Fruit fly (Drosophila melanogaster) whole organism, embryonic: ENCODE results near the gene nerfin-2.

ENCODE experiments used
- ATbp ChIP-seq: fragments of 200-800 bp; sonication (Bioruptor generic); optimal IDR thresholded peaks from 2 replicates; lab custom pipeline; 2017; ENCODE audit warnings: missing biosample characterization, mild to moderate bottlenecking, missing genetic modification characterization, missing genetic modification reagents
- BEAF-32 ChIP-seq: fragments of 200-800 bp; sonication (Bioruptor generic); optimal IDR thresholded peaks from 3 replicates; lab custom pipeline; 2017; ENCODE audit warnings: missing biosample characterization, missing genetic modification characterization, mild to moderate bottlenecking, moderate library complexity, missing genetic modification reagents
- Bgb ChIP-seq: fragments of 200-800 bp; sonication (Bioruptor generic); IDR thresholded peaks from 2 replicates; pipeline ENCODE4 v1.3.6; 2022; ENCODE audit warnings: missing biosample characterization, missing genetic modification characterization; ENCODE audit not compliant: partially characterized antibody
- CG1024 ChIP-seq: fragments of 200-800 bp; sonication (Bioruptor generic); IDR thresholded peaks from 2 replicates; pipeline ENCODE4 v1.3.6; 2022; ENCODE audit warnings: missing biosample characterization, missing genetic modification characterization
- CG10267 ChIP-seq: fragments of 200-800 bp; sonication (Bioruptor generic); optimal IDR thresholded peaks from 2 replicates; lab custom pipeline; 2018; ENCODE audit warnings: missing biosample characterization, mild to moderate bottlenecking, missing genetic modification characterization, moderate library complexity
- CG10565 ChIP-seq: fragments of 200-800 bp; sonication (Bioruptor generic); optimal IDR thresholded peaks from 3 replicates; lab custom pipeline; 2016; ENCODE audit warnings: missing biosample characterization, mild to moderate bottlenecking, missing genetic modification characterization
- CG12299 ChIP-seq: fragments of 200-800 bp; sonication (Bioruptor generic); optimal IDR thresholded peaks from 2 replicates; lab custom pipeline; 2018; ENCODE audit warnings: missing biosample characterization, mild to moderate bottlenecking, missing genetic modification characterization
- CG1602 ChIP-seq: fragments of 200-800 bp; sonication (Bioruptor generic); optimal IDR thresholded peaks from 3 replicates; lab custom pipeline; 2016; ENCODE audit warnings: missing biosample characterization, missing genetic modification characterization
- CG17568 ChIP-seq: fragments of 200-800 bp; sonication (Bioruptor generic); optimal IDR thresholded peaks from 2 replicates; lab custom pipeline; 2018; ENCODE audit warnings: missing biosample characterization, mild to moderate bottlenecking, missing genetic modification characterization, moderate library complexity
- CG2116 ChIP-seq: fragments of 200-800 bp; sonication (Bioruptor generic); optimal IDR thresholded peaks from 3 replicates; lab custom pipeline; 2018; ENCODE audit warnings: missing biosample characterization, mild to moderate bottlenecking, missing genetic modification characterization
- CG2202 ChIP-seq: fragments of 200-800 bp; sonication (Bioruptor generic); optimal IDR thresholded peaks from 2 replicates; lab custom pipeline; 2018; ENCODE audit warnings: missing biosample characterization, mild to moderate bottlenecking, missing genetic modification characterization
- CG2875 ChIP-seq: fragments of 200-800 bp; sonication (Bioruptor generic); optimal IDR thresholded peaks from 2 replicates; lab custom pipeline; 2017; ENCODE audit warnings: missing biosample characterization, mild to moderate bottlenecking, missing genetic modification characterization, missing genetic modification reagents
- CG32767 ChIP-seq: fragments of 200-800 bp; sonication (Bioruptor generic); IDR thresholded peaks from 2 replicates; pipeline ENCODE4 v1.3.6; 2022; ENCODE audit warnings: missing biosample characterization, missing genetic modification characterization
- CG33557 ChIP-seq: fragments of 200-800 bp; sonication (Bioruptor generic); optimal IDR thresholded peaks from 2 replicates; lab custom pipeline; 2019; ENCODE audit warnings: missing biosample characterization, mild to moderate bottlenecking, missing genetic modification characterization, moderate library complexity
- CG3995 ChIP-seq: fragments of 200-800 bp; sonication (Bioruptor generic); optimal IDR thresholded peaks from 3 replicates; lab custom pipeline; 2016; ENCODE audit warnings: missing biosample characterization, missing genetic modification characterization
- CG5953 ChIP-seq: fragments of 200-800 bp; sonication (Bioruptor generic); IDR thresholded peaks from 2 replicates; pipeline ENCODE4 v1.3.6; 2022; ENCODE audit warnings: missing biosample characterization, missing genetic modification characterization
- CG6254 ChIP-seq: fragments of 200-800 bp; sonication (Bioruptor generic); optimal IDR thresholded peaks from 3 replicates; lab custom pipeline; 2017; ENCODE audit warnings: mild to moderate bottlenecking, missing biosample characterization, missing genetic modification reagents, missing genetic modification characterization
- CG7928 ChIP-seq: fragments of 200-800 bp; sonication (Bioruptor generic); optimal IDR thresholded peaks from 2 replicates; lab custom pipeline; 2017; ENCODE audit warnings: missing biosample characterization, mild to moderate bottlenecking, missing genetic modification characterization
- CG9727 ChIP-seq: fragments of 200-800 bp; sonication (Bioruptor generic); optimal IDR thresholded peaks from 3 replicates; lab custom pipeline; 2017; ENCODE audit warnings: missing biosample characterization, mild to moderate bottlenecking, missing genetic modification characterization
- Chrac-16 ChIP-seq: fragments of 200-800 bp; sonication (Bioruptor generic); optimal IDR thresholded peaks from 3 replicates; lab custom pipeline; 2016; ENCODE audit warnings: missing biosample characterization, missing genetic modification characterization
- D19B ChIP-seq: fragments of 200-800 bp; sonication (Bioruptor generic); optimal IDR thresholded peaks from 2 replicates; lab custom pipeline; 2017; ENCODE audit warnings: missing biosample characterization, mild to moderate bottlenecking, missing genetic modification characterization
- Dref ChIP-seq: fragments of 200-800 bp; sonication (Bioruptor generic); IDR thresholded peaks from 2 replicates; pipeline ENCODE4 v1.3.6; 2022; ENCODE audit warnings: missing biosample characterization, missing genetic modification characterization
- Drgx ChIP-seq: fragments of 200-800 bp; sonication (Bioruptor generic); IDR thresholded peaks from 2 replicates; pipeline ENCODE4 v1.3.6; 2022; ENCODE audit warnings: missing biosample characterization, missing genetic modification characterization
- Elba2 ChIP-seq: fragments of 200-800 bp; sonication (Bioruptor generic); optimal IDR thresholded peaks from 3 replicates; lab custom pipeline; 2016; ENCODE audit warnings: missing biosample characterization, missing genetic modification characterization
- Fer3 ChIP-seq: fragments of 200-800 bp; sonication (Bioruptor generic); optimal IDR thresholded peaks from 2 replicates; lab custom pipeline; 2018; ENCODE audit warnings: missing biosample characterization, mild to moderate bottlenecking, missing genetic modification characterization, moderate library complexity
- Kr ChIP-seq: fragments of 200-800 bp; sonication (Bioruptor generic); optimal IDR thresholded peaks from 2 replicates; lab custom pipeline; 2017; ENCODE audit warnings: missing biosample characterization, mild to moderate bottlenecking, missing genetic modification characterization
- Mrtf ChIP-seq: fragments of 200-800 bp; sonication (Bioruptor generic); IDR thresholded peaks from 3 replicates; pipeline ENCODE4 v1.3.6; 2022; ENCODE audit warnings: missing biosample characterization, missing genetic modification characterization
- NfI ChIP-seq: fragments of 200-800 bp; sonication (Bioruptor generic); optimal IDR thresholded peaks from 3 replicates; lab custom pipeline; 2018; ENCODE audit warnings: missing biosample characterization, mild to moderate bottlenecking, missing genetic modification characterization, moderate library complexity
- Pdp1 ChIP-seq, 2 experiments: fragments of 200-800 bp; sonication (Bioruptor generic); optimal IDR thresholded peaks; 3 replicates each; lab custom pipeline; 2016; ENCODE audit warnings: missing biosample characterization in 2 of 2, missing genetic modification characterization in 2 of 2, mild to moderate bottlenecking in 1 of 2, moderate library complexity in 1 of 2
- caup ChIP-seq: fragments of 200-800 bp; sonication (Bioruptor generic); optimal IDR thresholded peaks from 3 replicates; lab custom pipeline; 2017; ENCODE audit warnings: missing biosample characterization, mild to moderate bottlenecking, missing genetic modification characterization, moderate library complexity; ENCODE audit not compliant: severe bottlenecking
- dan ChIP-seq: fragments of 200-800 bp; sonication (Bioruptor generic); IDR thresholded peaks from 2 replicates; pipeline ENCODE4 v1.3.6; 2022; ENCODE audit warnings: missing biosample characterization, missing genetic modification characterization
- fru ChIP-seq: fragments of >200 bp; optimal IDR thresholded peaks from 2 replicates; lab custom pipeline; 2017
- gce ChIP-seq: fragments of 200-800 bp; sonication (Bioruptor generic); IDR thresholded peaks from 3 replicates; pipeline ENCODE4 v1.3.6; 2022; ENCODE audit warnings: missing biosample characterization, missing genetic modification characterization
- gcm2 ChIP-seq: fragments of 200-800 bp; sonication (Bioruptor generic); optimal IDR thresholded peaks from 2 replicates; lab custom pipeline; 2016; ENCODE audit warnings: missing biosample characterization, missing genetic modification characterization
- gsb-n ChIP-seq: fragments of 200-800 bp; sonication (Bioruptor generic); optimal IDR thresholded peaks from 3 replicates; lab custom pipeline; 2018; ENCODE audit warnings: missing biosample characterization, mild to moderate bottlenecking, missing genetic modification characterization
- h ChIP-seq: fragments of >200 bp; optimal IDR thresholded peaks from 2 replicates; lab custom pipeline; 2017
- hb ChIP-seq: fragments of 200-800 bp; sonication (Bioruptor generic); IDR thresholded peaks from 3 replicates; pipeline ENCODE4 v1.3.6; 2022; ENCODE audit warnings: missing biosample characterization, missing genetic modification characterization; ENCODE audit not compliant: partially characterized antibody
- hkb ChIP-seq, 2 experiments: fragments of 200-800 bp in 1 of 2; fragments of >200 bp in 1 of 2; sonication (Bioruptor generic) in 1 of 2; IDR thresholded peaks in 1 of 2; optimal IDR thresholded peaks in 1 of 2; 2 replicates each; pipeline versions ENCODE4 v1.3.6 to Lab custom; 2017 to 2022; ENCODE audit warnings: missing biosample characterization in 1 of 2, missing genetic modification characterization in 1 of 2
- insv ChIP-seq, 2 experiments: fragments of 200-800 bp; sonication (Bioruptor generic); optimal IDR thresholded peaks; 3 replicates each; lab custom pipeline; 2016 to 2018; ENCODE audit warnings: missing biosample characterization in 2 of 2, missing genetic modification characterization in 2 of 2
- luna ChIP-seq: fragments of 200-800 bp; sonication (Bioruptor generic); optimal IDR thresholded peaks from 2 replicates; lab custom pipeline; 2016; ENCODE audit warnings: missing biosample characterization, missing genetic modification characterization
- mirr ChIP-seq: fragments of 200-800 bp; sonication (Bioruptor generic); optimal IDR thresholded peaks from 3 replicates; lab custom pipeline; 2018; ENCODE audit warnings: missing biosample characterization, mild to moderate bottlenecking, missing genetic modification characterization
- odd ChIP-seq: fragments of 200-800 bp; sonication (Bioruptor generic); optimal IDR thresholded peaks from 2 replicates; lab custom pipeline; 2017; ENCODE audit warnings: missing biosample characterization, mild to moderate bottlenecking, missing genetic modification characterization
- sqz ChIP-seq: fragments of 200-800 bp; sonication (Bioruptor generic); optimal IDR thresholded peaks from 3 replicates; lab custom pipeline; 2018; ENCODE audit warnings: missing biosample characterization, mild to moderate bottlenecking, missing genetic modification characterization
- tna ChIP-seq: fragments of 200-800 bp; sonication (Bioruptor generic); IDR thresholded peaks from 2 replicates; pipeline ENCODE4 v1.3.6; 2022; ENCODE audit warnings: missing biosample characterization, missing genetic modification characterization; ENCODE audit not compliant: partially characterized antibody
- ttk ChIP-seq: fragments of 200-800 bp; sonication (Bioruptor generic); IDR thresholded peaks from 2 replicates; pipeline ENCODE4 v2.1.2; 2022; ENCODE audit warnings: missing biosample characterization, missing genetic modification characterization
- wor ChIP-seq: fragments of 200-800 bp; sonication (Bioruptor generic); IDR thresholded peaks from 2 replicates; pipeline ENCODE4 v1.3.6; 2022; ENCODE audit warnings: missing biosample characterization, missing genetic modification characterization
- z ChIP-seq: fragments of 200-800 bp; sonication (Bioruptor generic); IDR thresholded peaks from 3 replicates; pipeline ENCODE4 v1.3.6; 2022; ENCODE audit warnings: missing biosample characterization, missing genetic modification characterization
- zen ChIP-seq: fragments of 200-800 bp; sonication (Bioruptor generic); optimal IDR thresholded peaks from 3 replicates; lab custom pipeline; 2018; ENCODE audit warnings: missing biosample characterization, mild to moderate bottlenecking, missing genetic modification characterization, moderate library complexity

The nerfin-2 gene

dm6 chr3R:10070817-10071216 lies at the start of gene nerfin-2:
Gene nerfin-2 (plus strand): TSS chr3R:10071117.
- no peak for TF ChIP-seq gsb-n (tag; lab: Kevin White, UChicago)
- TF ChIP-seq fru, result no peak
- TF ChIP-seq luna (GFP tag; lab: Kevin White, UChicago), result no peak
- TF ChIP-seq insv (GFP tag; optimal IDR thresholded peaks at IDR 0.05; lab: Kevin White, UChicago), result no peak
- TF ChIP-seq Pdp1 (GFP tag; optimal IDR thresholded peaks at IDR 0.05; lab: Kevin White, UChicago), result no peak
- no peak for TF ChIP-seq NfI (GFP tag; lab: Kevin White, UChicago)
- TF ChIP-seq CG10267 (tag; lab: Kevin White, UChicago), result no peak
- no peak for TF ChIP-seq odd
- TF ChIP-seq CG3995, result no peak
- TF ChIP-seq CG10565 (GFP tag; lab: Kevin White, UChicago), result no peak
- no peak for TF ChIP-seq zen (tag; lab: Kevin White, UChicago)
- no peak for TF ChIP-seq CG5953 (GFP tag; lab: Robert Waterston, UW)
- TF ChIP-seq, all 482 proteins: peak for 0

- TF ChIP-seq sqz (GFP tag; lab: Kevin White, UChicago) (no peak), CG9727 (GFP tag; lab: Kevin White, UChicago) (peak; percentile 42), gce (GFP tag; lab: Robert Waterston, UW) (0 out of 3 replicates have a peak, but pooled peaks have one; percentile 4), gcm2 (GFP tag; lab: Kevin White, UChicago) (no peak), Dref (GFP tag; lab: Robert Waterston, UW) (no peak), hb (GFP tag; lab: Robert Waterston, UW) (no peak), CG33557 (no peak), CG1024 (no peak), CG12299 (no peak), CG6254 (GFP tag; lab: Kevin White, UChicago) (no peak), caup (GFP tag; lab: Kevin White, UChicago) (no peak), h (lab: Kevin White, UChicago) (no peak), tna (GFP tag; lab: Robert Waterston, UW) (no peak), CG2116 (no peak), Kr (no peak), Bgb (GFP tag; lab: Robert Waterston, UW) (no peak), Elba2 (GFP tag; lab: Kevin White, UChicago) (no peak), mirr (no peak), CG2202 (no peak), wor (GFP tag; lab: Robert Waterston, UW) (no peak), BEAF-32 (no peak), hkb (optimal IDR thresholded peaks at IDR 0.05; lab: Kevin White, UChicago) (no peak), hkb (GFP tag; IDR thresholded peaks at IDR 0.05; lab: Robert Waterston, UW) (no peak), CG32767 (GFP tag; lab: Robert Waterston, UW) (no peak), CG1602 (GFP tag; lab: Kevin White, UChicago) (no peak), D19B (GFP tag; lab: Kevin White, UChicago) (peak; percentile 4), Mrtf (peak; percentile 46; the same call in 1 of the 3 replicates), ttk (GFP tag; lab: Robert Waterston, UW) (no peak), Drgx (GFP tag; lab: Robert Waterston, UW) (no peak), luna (GFP tag; lab: Kevin White, UChicago) (no peak), Fer3 (tag; lab: Kevin White, UChicago) (no peak), CG17568 (GFP tag; lab: Kevin White, UChicago) (no peak), dan (GFP tag; lab: Robert Waterston, UW) (no peak), CG7928 (no peak), z (GFP tag; lab: Robert Waterston, UW) (no peak), CG2875 (GFP tag; lab: Kevin White, UChicago) (no peak), Chrac-16 (no peak), ATbp (GFP tag; lab: Kevin White, UChicago) (no peak)
Observed at dm6 chr3R:10024032-10024712, 46.7 kb upstream of the nerfin-2 start.
